Worm (Caenorhabditis elegans): ENCODE data around the gene npr-25.
"Not testable (repeated sequence)": the region's sequence is repeated elsewhere in the genome, so short reads cannot be mapped to it uniquely, and the experiment has no call there.

DNA sequence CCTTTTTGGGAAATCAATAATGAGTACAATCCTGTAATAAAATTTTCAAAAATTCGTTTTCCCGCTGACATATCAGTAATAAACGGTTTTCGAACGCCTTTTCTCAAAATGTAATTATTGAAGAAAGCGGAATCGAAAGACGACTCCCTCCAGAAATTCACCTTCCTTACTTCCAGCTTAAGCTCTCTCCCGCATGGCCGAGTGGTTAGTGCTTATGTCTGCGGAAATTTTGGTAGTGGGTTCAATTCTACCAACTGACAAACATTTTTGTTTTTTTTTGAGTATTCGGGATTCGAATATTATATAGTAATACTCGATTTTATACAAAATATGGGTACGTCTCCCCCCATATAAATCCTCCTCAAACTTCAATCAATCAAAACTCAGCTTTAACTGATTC is 21.0 kb downstream of the npr-25 start:
- TF ChIP-seq ztf-22 (GFP tag; optimal IDR thresholded peaks at IDR 0.05); ztf-28 (GFP tag; IDR thresholded peaks at IDR 0.05); unc-62 (GFP tag; optimal IDR thresholded peaks at IDR 0.05); bed-1 (GFP tag; IDR thresholded peaks at IDR 0.05); egl-18 (GFP tag; IDR thresholded peaks at IDR 0.05); lir-1 (GFP tag; conservative IDR thresholded peaks at IDR 0.05); ceh-91 (GFP tag; IDR thresholded peaks at IDR 0.05); hlh-26 (GFP tag; conservative IDR thresholded peaks at IDR 0.05); lin-40 (tag; optimal IDR thresholded peaks at IDR 0.05); dpl-1 (GFP tag; optimal IDR thresholded peaks at IDR 0.05); gei-17 (GFP tag; optimal IDR thresholded peaks at IDR 0.05); tbx-9 (tag; optimal IDR thresholded peaks at IDR 0.05; ENCODE audit: borderline replicate concordance): not testable (repeated sequence)
- peak; percentile 35; the same call in 1 of the 2 replicates for TF ChIP-seq nhr-120 (GFP tag; IDR thresholded peaks at IDR 0.05)

Data from whole organism, young adult.